Worm (Caenorhabditis elegans) whole organism, L4 larva: Measurements from ENCODE around the gene rmd-2.

Source experiments
- F49E8.2 ChIP-seq: sonication (generic microtip); optimal IDR thresholded peaks from 2 replicates; lab custom pipeline; 2016; ENCODE audit warnings: missing compliant biosample characterization, mild to moderate bottlenecking, missing genetic modification characterization, borderline replicate concordance
- R02D3.7 ChIP-seq: fragments of 150-350 bp; sonication (generic microtip); optimal IDR thresholded peaks from 3 replicates; lab custom pipeline; 2014; ENCODE audit warnings: missing biosample characterization, missing genetic modification characterization
- Y75B8A.6 ChIP-seq: fragments of 200-800 bp; sonication (Bioruptor generic); IDR thresholded peaks from 2 replicates; pipeline ENCODE4 v1.3.6; 2022; ENCODE audit warnings: missing genetic modification reagents, missing genetic modification characterization, missing compliant biosample characterization
- ZK546.5 ChIP-seq, 2 experiments: sonication (generic microtip); optimal IDR thresholded peaks; 2 replicates each; lab custom pipeline; 2017; ENCODE audit warnings: missing biosample characterization in 2 of 2, missing genetic modification characterization in 2 of 2
- aha-1 ChIP-seq: fragments of 150-350 bp; peaks from one replicate; lab custom pipeline; 2014; ENCODE audit warnings: missing biosample characterization, missing genetic modification characterization
- arid-1 ChIP-seq: fragments of 200-800 bp; sonication (Bioruptor generic); conservative IDR thresholded peaks from 2 replicates; pipeline ENCODE4 v1.3.6; 2022; ENCODE audit warnings: missing genetic modification reagents, missing genetic modification characterization, missing compliant biosample characterization
- attf-4 ChIP-seq: sonication (generic microtip); optimal IDR thresholded peaks from 3 replicates; lab custom pipeline; 2017; ENCODE audit warnings: missing biosample characterization, missing genetic modification characterization
- ceh-20 ChIP-seq: fragments of 200-800 bp; sonication (Bioruptor generic); IDR thresholded peaks from 2 replicates; pipeline ENCODE4 v1.3.6; 2022; ENCODE audit warnings: missing genetic modification reagents, missing genetic modification characterization, missing compliant biosample characterization
- ceh-28 ChIP-seq: fragments of 150-350 bp; optimal IDR thresholded peaks from 2 replicates; lab custom pipeline; 2014; ENCODE audit warnings: missing biosample characterization, missing genetic modification reagents, missing genetic modification characterization
- ceh-82 ChIP-seq: sonication (generic microtip); optimal IDR thresholded peaks from 2 replicates; lab custom pipeline; 2017; ENCODE audit warnings: missing biosample characterization, missing genetic modification characterization
- cey-2 ChIP-seq: sonication (generic microtip); optimal IDR thresholded peaks from 3 replicates; lab custom pipeline; 2017; ENCODE audit warnings: missing genetic modification characterization, mild to moderate bottlenecking, missing compliant biosample characterization, antibody characterized with exemption, borderline replicate concordance; ENCODE audit not compliant: insufficient read depth
- dpl-1 ChIP-seq: fragments of 150-350 bp; optimal IDR thresholded peaks from 2 replicates; lab custom pipeline; 2014; ENCODE audit warnings: missing biosample characterization, missing genetic modification reagents, missing genetic modification characterization
- hlh-11 ChIP-seq: fragments of 200-800 bp; sonication (Bioruptor generic); optimal IDR thresholded peaks from 2 replicates; lab custom pipeline; 2018; ENCODE audit warnings: mild to moderate bottlenecking, missing genetic modification characterization, missing compliant biosample characterization
- lin-38 ChIP-seq: fragments of 200-800 bp; sonication (Bioruptor generic); IDR thresholded peaks from 2 replicates; pipeline ENCODE4 v1.3.6; 2022; ENCODE audit warnings: missing genetic modification reagents, missing genetic modification characterization, missing compliant biosample characterization
- lin-39 ChIP-seq: fragments of 150-350 bp; optimal IDR thresholded peaks from 2 replicates; lab custom pipeline; 2014; ENCODE audit warnings: missing biosample characterization, missing genetic modification reagents, missing genetic modification characterization
- lir-3 ChIP-seq: sonication (generic microtip); optimal IDR thresholded peaks from 2 replicates; lab custom pipeline; 2016; ENCODE audit warnings: mild to moderate bottlenecking, missing genetic modification characterization, missing compliant biosample characterization
- madf-9 ChIP-seq: fragments of 200-800 bp; sonication (Bioruptor generic); conservative IDR thresholded peaks from 2 replicates; pipeline ENCODE4 v1.3.6; 2022; ENCODE audit warnings: missing genetic modification reagents, missing genetic modification characterization, missing compliant biosample characterization
- mdt-29 ChIP-seq: fragments of 200-800 bp; sonication (Bioruptor generic); IDR thresholded peaks from 2 replicates; pipeline ENCODE4 v1.3.6; 2022; ENCODE audit warnings: missing genetic modification reagents, missing genetic modification characterization, missing compliant biosample characterization
- mxl-2 ChIP-seq: fragments of 200-800 bp; sonication (Bioruptor generic); conservative IDR thresholded peaks from 2 replicates; pipeline ENCODE4 v1.3.6; 2022; ENCODE audit warnings: missing genetic modification reagents, missing genetic modification characterization, missing compliant biosample characterization
- nhr-11 ChIP-seq: fragments of 150-350 bp; optimal IDR thresholded peaks from 2 replicates; lab custom pipeline; 2014; ENCODE audit warnings: missing biosample characterization, missing genetic modification characterization
- nhr-25 ChIP-seq: sonication (generic microtip); optimal IDR thresholded peaks from 2 replicates; lab custom pipeline; 2017; ENCODE audit warnings: missing genetic modification characterization, mild to moderate bottlenecking, missing compliant biosample characterization, antibody characterized with exemption, moderate library complexity, borderline replicate concordance; ENCODE audit not compliant: insufficient read depth
- nhr-28 ChIP-seq: fragments of 150-350 bp; optimal IDR thresholded peaks from 2 replicates; lab custom pipeline; 2014; ENCODE audit warnings: missing biosample characterization, missing genetic modification characterization
- nhr-76 ChIP-seq: fragments of 150-350 bp; optimal IDR thresholded peaks from 2 replicates; lab custom pipeline; 2014; ENCODE audit warnings: missing biosample characterization, missing genetic modification characterization
- pha-4 ChIP-seq, 2 experiments: fragments of 150-350 bp in 1 of 2; fragments of 200-800 bp in 1 of 2; sonication (Bioruptor generic) in 1 of 2; IDR thresholded peaks in 1 of 2; optimal IDR thresholded peaks in 1 of 2; 2 replicates each; pipeline versions ENCODE4 v1.3.6 to Lab custom; 2014 to 2022; ENCODE audit warnings: missing genetic modification characterization in 2 of 2, missing genetic modification reagents in 2 of 2, missing biosample characterization in 1 of 2, missing compliant biosample characterization in 1 of 2
- pqm-1 ChIP-seq: sonication (generic microtip); optimal IDR thresholded peaks from 2 replicates; lab custom pipeline; 2017; ENCODE audit warnings: missing biosample characterization, missing genetic modification characterization
- snpc-1.2 ChIP-seq: fragments of 200-800 bp; sonication (Bioruptor generic); IDR thresholded peaks from 2 replicates; pipeline ENCODE4 v1.3.6; 2022; ENCODE audit warnings: missing genetic modification reagents, missing genetic modification characterization, missing compliant biosample characterization
- spr-1 ChIP-seq: sonication (generic microtip); optimal IDR thresholded peaks from 2 replicates; lab custom pipeline; 2016; ENCODE audit warnings: mild to moderate bottlenecking, missing genetic modification characterization, missing compliant biosample characterization
- spr-3 ChIP-seq: fragments of 200-800 bp; sonication (Bioruptor generic); optimal IDR thresholded peaks from 2 replicates; lab custom pipeline; 2018; ENCODE audit warnings: mild to moderate bottlenecking, missing genetic modification characterization, missing compliant biosample characterization
- tag-97 ChIP-seq: fragments of 200-800 bp; sonication (Bioruptor generic); IDR thresholded peaks from 2 replicates; pipeline ENCODE4 v1.3.6; 2022; ENCODE audit warnings: missing genetic modification characterization, missing compliant biosample characterization
- tra-1 ChIP-seq: fragments of 200-800 bp; sonication (Bioruptor generic); IDR thresholded peaks from 2 replicates; pipeline ENCODE4 v1.3.6; 2022; ENCODE audit warnings: missing genetic modification reagents, missing genetic modification characterization, missing compliant biosample characterization
- unc-39 ChIP-seq: sonication (generic microtip); optimal IDR thresholded peaks from 2 replicates; lab custom pipeline; 2017; ENCODE audit warnings: missing biosample characterization, missing genetic modification characterization
- unc-62 ChIP-seq, 3 experiments: fragments of 150-350 bp in 1 of 3; sonication (generic microtip); optimal IDR thresholded peaks in 2 of 3; peaks in 1 of 3; 1 replicate in 1 of 3; 2 replicates in 2 of 3; lab custom pipeline; 2014 to 2017; ENCODE audit warnings: missing biosample characterization in 3 of 3, missing genetic modification characterization in 3 of 3, missing genetic modification reagents in 3 of 3, missing genotype in 1 of 3
- zfp-2 ChIP-seq: sonication (generic microtip); optimal IDR thresholded peaks from 2 replicates; lab custom pipeline; 2016; ENCODE audit warnings: mild to moderate bottlenecking, missing genetic modification characterization, missing compliant biosample characterization
- zfp-3 ChIP-seq: fragments of 200-800 bp; sonication (Bioruptor generic); conservative IDR thresholded peaks from 2 replicates; pipeline ENCODE4 v1.3.6; 2022; ENCODE audit warnings: missing genetic modification reagents, missing genetic modification characterization, missing compliant biosample characterization
- zip-2 ChIP-seq: fragments of 150-350 bp; optimal IDR thresholded peaks from 2 replicates; lab custom pipeline; 2014; ENCODE audit warnings: missing biosample characterization, missing genetic modification characterization
- ztf-7 ChIP-seq: fragments of 150-350 bp; optimal IDR thresholded peaks from 2 replicates; lab custom pipeline; 2014; ENCODE audit warnings: missing biosample characterization, missing genetic modification characterization

The rmd-2 gene

DNA sequence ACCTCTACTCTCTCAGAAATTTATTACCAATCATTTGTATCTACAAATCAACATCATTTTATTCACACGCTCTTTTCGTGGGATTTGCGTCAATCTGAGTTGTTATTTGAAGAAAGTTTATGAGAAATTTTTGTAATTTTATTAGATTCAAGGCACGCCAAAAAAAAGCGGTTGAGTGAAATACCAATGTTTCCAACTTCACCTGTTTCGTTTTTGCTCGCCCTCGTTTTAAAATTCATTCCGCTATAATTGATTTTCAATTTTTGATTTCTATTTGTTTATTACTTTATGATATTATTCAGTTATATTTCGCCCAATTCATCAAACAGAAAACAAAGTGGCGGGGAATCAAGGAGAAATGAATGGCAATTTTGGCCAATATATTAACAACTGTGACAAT, 14.7 kb upstream of the rmd-2 start, which contains the start of gene K08H10.10:
K08H10.10 (plus strand) TSS at position 301 of the 400 bp plus-strand sequence.
- TF ChIP-seq lin-39 (tag; lab: Kevin White, UChicago) (no peak), R02D3.7 (tag; lab: Kevin White, UChicago) (no peak), spr-3 (no peak), attf-4 (no peak), ZK546.5 (tag; optimal IDR thresholded peaks at IDR 0.05; lab: Kevin White, UChicago) (no peak), cey-2 (tag; lab: Kevin White, UChicago) (no peak), zip-2 (no peak), ztf-7 (tag; lab: Kevin White, UChicago) (no peak), spr-1 (tag; lab: Kevin White, UChicago) (no peak)

- TF ChIP-seq tra-1 (GFP tag; lab: Robert Waterston, UW) (no peak), unc-62 (GFP tag; optimal IDR thresholded peaks at IDR 0.05 in 1 of 2; lab: Kevin White, UChicago) (no peak), unc-62 (tag; optimal IDR thresholded peaks at IDR 0.05; lab: Kevin White, UChicago) (no peak), lir-3 (tag; lab: Kevin White, UChicago) (no peak), lin-38 (no peak), mdt-29 (no peak), zfp-3 (GFP tag; lab: Robert Waterston, UW) (no peak), zfp-2 (tag; lab: Kevin White, UChicago) (no peak), hlh-11 (tag; lab: Kevin White, UChicago) (no peak)
Observed at ce11 chrV:9995791-9996190, 9.7 kb upstream of the rmd-2 start, which contains the start of gene K08H10.6. TSS of gene K08H10.6 (minus strand) at chrV:9995891.

- TF ChIP-seq aha-1 (peak; percentile 70), nhr-25 (tag; lab: Kevin White, UChicago) (no peak)
Observed at ce11 chrV:9991610-9992009, 5.5 kb upstream of the rmd-2 start, which contains the start of the genes rde-1 and trpp-6. TSS of gene rde-1 (minus strand) at chrV:9991642. TSS of gene trpp-6 (plus strand) at chrV:9991895.

DNA sequence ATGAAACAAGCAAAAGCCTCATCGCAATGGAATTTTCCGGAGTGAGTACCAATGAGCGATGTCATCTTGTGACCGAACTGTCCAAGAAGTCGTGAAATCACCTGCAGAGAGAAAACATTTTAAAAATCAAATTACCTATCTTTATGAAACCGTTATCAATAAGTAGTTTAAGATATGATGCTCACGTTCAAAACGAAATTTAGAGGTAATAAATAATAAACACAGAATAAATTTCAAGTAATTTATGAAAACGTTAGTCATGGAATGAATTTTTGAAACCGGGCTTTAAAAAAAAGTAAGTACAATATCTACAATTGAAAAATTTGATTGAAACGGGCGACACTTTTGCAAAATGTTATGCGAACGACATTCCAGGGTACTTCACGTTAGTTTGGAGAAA, 1.6 kb upstream of the rmd-2 start, which contains the start of gene C27H6.8:
C27H6.8 (minus strand) TSS at position 101 of the 400 bp plus-strand sequence.
- TF ChIP-seq dpl-1 (GFP tag; lab: Kevin White, UChicago) (no peak), ceh-82 (tag; lab: Kevin White, UChicago) (no peak), Y75B8A.6 (no peak), nhr-28 (tag; lab: Kevin White, UChicago) (no peak), mxl-2 (GFP tag; lab: Robert Waterston, UW) (no peak)

ce11 chrV:9985227-9985864, 731 bp downstream of the rmd-2 start:
- TF ChIP-seq attf-4 = no peak
- no peak for TF ChIP-seq pha-4 (GFP tag; IDR thresholded peaks at IDR 0.05; lab: Robert Waterston, UW)
- TF ChIP-seq pha-4 (tag; optimal IDR thresholded peaks at IDR 0.05; lab: Kevin White, UChicago) = no peak
- no peak for TF ChIP-seq spr-1 (tag; lab: Kevin White, UChicago)
- TF ChIP-seq pqm-1 = no peak
- TF ChIP-seq dpl-1 (GFP tag; lab: Kevin White, UChicago) = no peak
- TF ChIP-seq F49E8.2 (tag; lab: Kevin White, UChicago) = no peak
- peak in 1 of 2 experiments; percentile 97 for TF ChIP-seq unc-62 (GFP tag; optimal IDR thresholded peaks at IDR 0.05 in 1 of 2; lab: Kevin White, UChicago)
- no peak for TF ChIP-seq unc-62 (tag; optimal IDR thresholded peaks at IDR 0.05; lab: Kevin White, UChicago)
- TF ChIP-seq snpc-1.2 = no peak
- no peak for TF ChIP-seq madf-9 (GFP tag; lab: Robert Waterston, UW)
- no peak for TF ChIP-seq ceh-20 (GFP tag; lab: Robert Waterston, UW)
- TF ChIP-seq tag-97 (GFP tag; lab: Robert Waterston, UW) = no peak
- TF ChIP-seq ceh-28 (tag; lab: Kevin White, UChicago) = no peak
- no peak for TF ChIP-seq arid-1 (GFP tag; lab: Robert Waterston, UW)
- no peak for TF ChIP-seq lir-3 (tag; lab: Kevin White, UChicago)
- no peak for TF ChIP-seq nhr-76 (tag; lab: Kevin White, UChicago)
- peak; percentile 11 for TF ChIP-seq hlh-11 (tag; lab: Kevin White, UChicago)
- TF ChIP-seq nhr-11 = peak; percentile 21
- no peak for TF ChIP-seq unc-39 (tag; lab: Kevin White, UChicago)
